Fruit fly (Drosophila melanogaster) whole organism, pupa: ENCODE data around the gene CG14915.
A peak's percentile ranks its signal among the peaks of the same experiment; 100 is the strongest.

Source experiments
- CG10348 ChIP-seq: fragments of 200-800 bp; sonication (Bioruptor generic); IDR thresholded peaks from 2 replicates; pipeline ENCODE4 v1.3.6; 2022; ENCODE audit warnings: missing biosample characterization, missing genetic modification characterization
- CG12605 ChIP-seq: fragments of 200-800 bp; sonication (Bioruptor generic); IDR thresholded peaks from 2 replicates; pipeline ENCODE4 v1.3.6; 2022; ENCODE audit warnings: missing biosample characterization, missing genetic modification characterization
- CG13204 ChIP-seq: fragments of 200-800 bp; sonication (Bioruptor generic); optimal IDR thresholded peaks from 2 replicates; lab custom pipeline; 2018; ENCODE audit warnings: missing biosample characterization, mild to moderate bottlenecking, missing genetic modification characterization, moderate library complexity
- CG14655 ChIP-seq: fragments of 200-800 bp; sonication (Bioruptor generic); optimal IDR thresholded peaks from 3 replicates; lab custom pipeline; 2017; ENCODE audit warnings: mild to moderate bottlenecking, missing biosample characterization, missing genetic modification reagents, missing genetic modification characterization
- CG15710 ChIP-seq: fragments of 200-800 bp; sonication (Bioruptor generic); optimal IDR thresholded peaks from 2 replicates; lab custom pipeline; 2018; ENCODE audit warnings: missing biosample characterization, mild to moderate bottlenecking, missing genetic modification characterization, moderate library complexity
- CG17806 ChIP-seq: fragments of 200-800 bp; sonication (Bioruptor generic); optimal IDR thresholded peaks from 2 replicates; lab custom pipeline; 2018; ENCODE audit warnings: missing biosample characterization, mild to moderate bottlenecking, missing genetic modification characterization, moderate library complexity
- CG32121 ChIP-seq: fragments of 200-800 bp; sonication (Bioruptor generic); IDR thresholded peaks from 2 replicates; pipeline ENCODE4 v1.3.6; 2022; ENCODE audit warnings: missing biosample characterization, missing genetic modification characterization
- CG34367 ChIP-seq: fragments of 200-800 bp; sonication (Bioruptor generic); optimal IDR thresholded peaks from 2 replicates; lab custom pipeline; 2018; ENCODE audit warnings: missing biosample characterization, mild to moderate bottlenecking, missing genetic modification characterization
- CG4496 ChIP-seq: fragments of 200-800 bp; sonication (Bioruptor generic); IDR thresholded peaks from 3 replicates; pipeline ENCODE4 v1.3.6; 2022; ENCODE audit warnings: missing biosample characterization, missing genetic modification characterization
- CG8159 ChIP-seq: fragments of 200-800 bp; sonication (Bioruptor generic); optimal IDR thresholded peaks from 3 replicates; lab custom pipeline; 2018; ENCODE audit warnings: missing biosample characterization, mild to moderate bottlenecking, missing genetic modification characterization, moderate library complexity
- CG8301 ChIP-seq: fragments of 200-800 bp; sonication (Bioruptor generic); optimal IDR thresholded peaks from 2 replicates; lab custom pipeline; 2018; ENCODE audit warnings: missing biosample characterization, mild to moderate bottlenecking, missing genetic modification characterization
- CG9948 ChIP-seq: fragments of 200-800 bp; sonication (Bioruptor generic); optimal IDR thresholded peaks from 2 replicates; lab custom pipeline; 2018; ENCODE audit warnings: missing biosample characterization, mild to moderate bottlenecking, missing genetic modification characterization, moderate library complexity
- D1 ChIP-seq: fragments of 200-800 bp; sonication (Bioruptor generic); optimal IDR thresholded peaks from 2 replicates; lab custom pipeline; 2018; ENCODE audit warnings: missing biosample characterization, mild to moderate bottlenecking, missing genetic modification characterization, moderate library complexity
- EcR ChIP-seq: fragments of 200-800 bp; sonication (Bioruptor generic); optimal IDR thresholded peaks from 3 replicates; lab custom pipeline; 2019; ENCODE audit warnings: missing biosample characterization, missing genetic modification characterization, mild to moderate bottlenecking, moderate library complexity, missing genetic modification reagents
- Ets98B ChIP-seq: fragments of 200-800 bp; sonication (Bioruptor generic); IDR thresholded peaks from 2 replicates; pipeline ENCODE4 v1.3.6; 2022; ENCODE audit warnings: missing biosample characterization, missing genetic modification characterization
- Pif1A ChIP-seq: fragments of 200-800 bp; sonication (Bioruptor generic); optimal IDR thresholded peaks from 3 replicates; lab custom pipeline; 2016; ENCODE audit warnings: missing biosample characterization, missing genetic modification characterization
- Pif1B ChIP-seq: fragments of 200-800 bp; sonication (Bioruptor generic); optimal IDR thresholded peaks from 3 replicates; lab custom pipeline; 2016; ENCODE audit warnings: missing biosample characterization, missing genetic modification characterization
- Snoo ChIP-seq: fragments of 200-800 bp; sonication (Bioruptor generic); optimal IDR thresholded peaks from 3 replicates; lab custom pipeline; 2017; ENCODE audit warnings: missing biosample characterization, mild to moderate bottlenecking, missing genetic modification characterization, inconsistent platforms
- fd96Ca ChIP-seq: fragments of 200-800 bp; sonication (Bioruptor generic); IDR thresholded peaks from 3 replicates; pipeline ENCODE4 v1.3.6; 2022; ENCODE audit warnings: missing biosample characterization, missing genetic modification characterization
- gl ChIP-seq: fragments of 200-800 bp; sonication (Bioruptor generic); optimal IDR thresholded peaks from 2 replicates; lab custom pipeline; 2018; ENCODE audit warnings: missing biosample characterization, mild to moderate bottlenecking, missing genetic modification characterization
- rn ChIP-seq: fragments of 200-800 bp; sonication (Bioruptor generic); IDR thresholded peaks from 2 replicates; pipeline ENCODE4 v1.3.6; 2022; ENCODE audit warnings: missing biosample characterization, missing genetic modification characterization

Gene CG14915

dm6 chr2L:11039548-11040144 is 31.2 kb upstream of the CG14915 start:
- TF ChIP-seq rn (GFP tag; lab: Robert Waterston, UW): no peak
- TF ChIP-seq Pif1B (GFP tag; lab: Kevin White, UChicago): no peak
- no peak for TF ChIP-seq CG10348 (GFP tag; lab: Robert Waterston, UW)
- no peak for TF ChIP-seq CG34367
- no peak for TF ChIP-seq CG17806
- TF ChIP-seq Pif1A: no peak
- TF ChIP-seq EcR (GFP tag; lab: Kevin White, UChicago): peak; percentile 53

- TF ChIP-seq CG14655 (GFP tag; lab: Kevin White, UChicago): peak; percentile 49
- TF ChIP-seq CG8301 (tag; lab: Kevin White, UChicago): peak; percentile 26
- TF ChIP-seq CG32121 (GFP tag; lab: Robert Waterston, UW): no peak
Measured at dm6 chr2L:11041074-11041473, 29.8 kb upstream of the CG14915 start.

dm6 chr2L:11041785-11042184 is 29.0 kb upstream of the CG14915 start:
- no peak for TF ChIP-seq CG8301 (tag; lab: Kevin White, UChicago)
- TF ChIP-seq CG32121 (GFP tag; lab: Robert Waterston, UW): no peak
- peak; percentile 29; the same call in 1 of the 2 replicates for TF ChIP-seq CG12605 (GFP tag; lab: Robert Waterston, UW)

- TF ChIP-seq CG34367: peak; percentile 11
- no peak for TF ChIP-seq CG17806
- TF ChIP-seq Ets98B: peak; percentile 52
- peak; percentile 49; the same call in 1 of the 3 replicates for TF ChIP-seq CG4496 (GFP tag; lab: Robert Waterston, UW)
- peak; percentile 58 for TF ChIP-seq gl (tag; lab: Kevin White, UChicago)
- peak; percentile 48; the same call in 1 of the 2 replicates for TF ChIP-seq CG32121 (GFP tag; lab: Robert Waterston, UW)
- peak; percentile 52 for TF ChIP-seq Snoo (tag; lab: Kevin White, UChicago)
- TF ChIP-seq fd96Ca (GFP tag; lab: Robert Waterston, UW): peak; percentile 52; the same call in 2 of the 3 replicates
- peak; percentile 37 for TF ChIP-seq CG12605 (GFP tag; lab: Robert Waterston, UW)
- no peak for TF ChIP-seq D1 (tag; lab: Kevin White, UChicago)
- TF ChIP-seq CG8159: peak; percentile 68
- peak; percentile 83 for TF ChIP-seq CG13204
- peak; percentile 31 for TF ChIP-seq CG15710 (tag; lab: Kevin White, UChicago)
- TF ChIP-seq CG9948 (tag; lab: Kevin White, UChicago): peak; percentile 29
- TF ChIP-seq Pif1B (GFP tag; lab: Kevin White, UChicago): peak; percentile 12
- no peak for TF ChIP-seq rn (GFP tag; lab: Robert Waterston, UW)
- 0 out of 2 replicates have a peak, but pooled peaks have one; percentile 16 for TF ChIP-seq CG10348 (GFP tag; lab: Robert Waterston, UW)
- TF ChIP-seq Pif1A: peak; percentile 41
- TF ChIP-seq CG14655 (GFP tag; lab: Kevin White, UChicago): peak; percentile 61
- no peak for TF ChIP-seq EcR (GFP tag; lab: Kevin White, UChicago)
- no peak for TF ChIP-seq CG8301 (tag; lab: Kevin White, UChicago)
- TF ChIP-seq, all 21 proteins: peak for 16
Measured at dm6 chr2L:11044678-11045466, 26.0 kb upstream of the CG14915 start.

dm6 chr2L:11045467-11045914 is 25.3 kb upstream of the CG14915 start:
- TF ChIP-seq CG13204 (no peak), CG34367 (no peak), CG17806 (no peak), CG14655 (GFP tag; lab: Kevin White, UChicago) (no peak), fd96Ca (GFP tag; lab: Robert Waterston, UW) (peak; percentile 11; the same call in 1 of the 3 replicates), CG32121 (GFP tag; lab: Robert Waterston, UW) (no peak), EcR (GFP tag; lab: Kevin White, UChicago) (peak; percentile 98), D1 (tag; lab: Kevin White, UChicago) (no peak), CG12605 (GFP tag; lab: Robert Waterston, UW) (no peak), Pif1B (GFP tag; lab: Kevin White, UChicago) (no peak), CG9948 (tag; lab: Kevin White, UChicago) (no peak), CG8301 (tag; lab: Kevin White, UChicago) (no peak), CG10348 (GFP tag; lab: Robert Waterston, UW) (no peak)
- TF ChIP-seq, all 21 proteins: peak for 2

dm6 chr2L:11046051-11046450 is 24.8 kb upstream of the CG14915 start:
- TF ChIP-seq Pif1A (no peak), gl (tag; lab: Kevin White, UChicago) (no peak), Pif1B (GFP tag; lab: Kevin White, UChicago) (no peak), CG12605 (GFP tag; lab: Robert Waterston, UW) (no peak)
